Fruit fly (Drosophila melanogaster) whole organism, pupa: Measurements from ENCODE around the gene Creld.

Experiments
- CG10348 ChIP-seq: fragments of 200-800 bp; sonication (Bioruptor generic); IDR thresholded peaks from 2 replicates; pipeline ENCODE4 v1.3.6; 2022; ENCODE audit warnings: missing biosample characterization, missing genetic modification characterization
- CG12605 ChIP-seq: fragments of 200-800 bp; sonication (Bioruptor generic); IDR thresholded peaks from 2 replicates; pipeline ENCODE4 v1.3.6; 2022; ENCODE audit warnings: missing biosample characterization, missing genetic modification characterization
- CG13204 ChIP-seq: fragments of 200-800 bp; sonication (Bioruptor generic); optimal IDR thresholded peaks from 2 replicates; lab custom pipeline; 2018; ENCODE audit warnings: missing biosample characterization, mild to moderate bottlenecking, missing genetic modification characterization, moderate library complexity
- CG14655 ChIP-seq: fragments of 200-800 bp; sonication (Bioruptor generic); optimal IDR thresholded peaks from 3 replicates; lab custom pipeline; 2017; ENCODE audit warnings: mild to moderate bottlenecking, missing biosample characterization, missing genetic modification reagents, missing genetic modification characterization
- CG15710 ChIP-seq: fragments of 200-800 bp; sonication (Bioruptor generic); optimal IDR thresholded peaks from 2 replicates; lab custom pipeline; 2018; ENCODE audit warnings: missing biosample characterization, mild to moderate bottlenecking, missing genetic modification characterization, moderate library complexity
- CG17806 ChIP-seq: fragments of 200-800 bp; sonication (Bioruptor generic); optimal IDR thresholded peaks from 2 replicates; lab custom pipeline; 2018; ENCODE audit warnings: missing biosample characterization, mild to moderate bottlenecking, missing genetic modification characterization, moderate library complexity
- CG32121 ChIP-seq: fragments of 200-800 bp; sonication (Bioruptor generic); IDR thresholded peaks from 2 replicates; pipeline ENCODE4 v1.3.6; 2022; ENCODE audit warnings: missing biosample characterization, missing genetic modification characterization
- CG34367 ChIP-seq: fragments of 200-800 bp; sonication (Bioruptor generic); optimal IDR thresholded peaks from 2 replicates; lab custom pipeline; 2018; ENCODE audit warnings: missing biosample characterization, mild to moderate bottlenecking, missing genetic modification characterization
- CG4496 ChIP-seq: fragments of 200-800 bp; sonication (Bioruptor generic); IDR thresholded peaks from 3 replicates; pipeline ENCODE4 v1.3.6; 2022; ENCODE audit warnings: missing biosample characterization, missing genetic modification characterization
- CG8159 ChIP-seq: fragments of 200-800 bp; sonication (Bioruptor generic); optimal IDR thresholded peaks from 3 replicates; lab custom pipeline; 2018; ENCODE audit warnings: missing biosample characterization, mild to moderate bottlenecking, missing genetic modification characterization, moderate library complexity
- CG8301 ChIP-seq: fragments of 200-800 bp; sonication (Bioruptor generic); optimal IDR thresholded peaks from 2 replicates; lab custom pipeline; 2018; ENCODE audit warnings: missing biosample characterization, mild to moderate bottlenecking, missing genetic modification characterization
- CG9948 ChIP-seq: fragments of 200-800 bp; sonication (Bioruptor generic); optimal IDR thresholded peaks from 2 replicates; lab custom pipeline; 2018; ENCODE audit warnings: missing biosample characterization, mild to moderate bottlenecking, missing genetic modification characterization, moderate library complexity
- D1 ChIP-seq: fragments of 200-800 bp; sonication (Bioruptor generic); optimal IDR thresholded peaks from 2 replicates; lab custom pipeline; 2018; ENCODE audit warnings: missing biosample characterization, mild to moderate bottlenecking, missing genetic modification characterization, moderate library complexity
- EcR ChIP-seq: fragments of 200-800 bp; sonication (Bioruptor generic); optimal IDR thresholded peaks from 3 replicates; lab custom pipeline; 2019; ENCODE audit warnings: missing biosample characterization, missing genetic modification characterization, mild to moderate bottlenecking, moderate library complexity, missing genetic modification reagents
- Ets98B ChIP-seq: fragments of 200-800 bp; sonication (Bioruptor generic); IDR thresholded peaks from 2 replicates; pipeline ENCODE4 v1.3.6; 2022; ENCODE audit warnings: missing biosample characterization, missing genetic modification characterization
- Pif1A ChIP-seq: fragments of 200-800 bp; sonication (Bioruptor generic); optimal IDR thresholded peaks from 3 replicates; lab custom pipeline; 2016; ENCODE audit warnings: missing biosample characterization, missing genetic modification characterization
- Pif1B ChIP-seq: fragments of 200-800 bp; sonication (Bioruptor generic); optimal IDR thresholded peaks from 3 replicates; lab custom pipeline; 2016; ENCODE audit warnings: missing biosample characterization, missing genetic modification characterization
- Snoo ChIP-seq: fragments of 200-800 bp; sonication (Bioruptor generic); optimal IDR thresholded peaks from 3 replicates; lab custom pipeline; 2017; ENCODE audit warnings: missing biosample characterization, mild to moderate bottlenecking, missing genetic modification characterization, inconsistent platforms
- fd96Ca ChIP-seq: fragments of 200-800 bp; sonication (Bioruptor generic); IDR thresholded peaks from 3 replicates; pipeline ENCODE4 v1.3.6; 2022; ENCODE audit warnings: missing biosample characterization, missing genetic modification characterization
- gl ChIP-seq: fragments of 200-800 bp; sonication (Bioruptor generic); optimal IDR thresholded peaks from 2 replicates; lab custom pipeline; 2018; ENCODE audit warnings: missing biosample characterization, mild to moderate bottlenecking, missing genetic modification characterization
- rn ChIP-seq: fragments of 200-800 bp; sonication (Bioruptor generic); IDR thresholded peaks from 2 replicates; pipeline ENCODE4 v1.3.6; 2022; ENCODE audit warnings: missing biosample characterization, missing genetic modification characterization

Gene Creld

dm6 chr2L:121456-121831 lies 19.3 kb downstream of the Creld start, which contains the start of gene CG4822:
Gene CG4822 (minus strand): TSS chr2L:121754.
- TF ChIP-seq CG10348 (GFP tag; lab: Robert Waterston, UW): no peak
- peak; percentile 73; the same call in 2 of the 3 replicates for TF ChIP-seq CG4496 (GFP tag; lab: Robert Waterston, UW)
- TF ChIP-seq Ets98B (GFP tag; lab: Robert Waterston, UW): peak; percentile 83; the same call in 1 of the 2 replicates
- TF ChIP-seq CG32121 (GFP tag; lab: Robert Waterston, UW): peak; percentile 42; the same call in 1 of the 2 replicates
- peak; percentile 71; the same call in 1 of the 3 replicates for TF ChIP-seq fd96Ca (GFP tag; lab: Robert Waterston, UW)
- TF ChIP-seq CG12605: peak; percentile 56
- TF ChIP-seq CG13204: peak; percentile 33
- peak; percentile 87 for TF ChIP-seq EcR (GFP tag; lab: Kevin White, UChicago)
- TF ChIP-seq Pif1A (GFP tag; lab: Kevin White, UChicago): no peak
- TF ChIP-seq, all 21 proteins: peak for 7

- TF ChIP-seq CG4496 (GFP tag; lab: Robert Waterston, UW): 0 out of 3 replicates have a peak, but pooled peaks have one; percentile 7
- TF ChIP-seq D1 (tag; lab: Kevin White, UChicago): peak; percentile 21
- TF ChIP-seq gl (tag; lab: Kevin White, UChicago): no peak
Observed at dm6 chr2L:122167-123006, 20.2 kb downstream of the Creld start.

DNA sequence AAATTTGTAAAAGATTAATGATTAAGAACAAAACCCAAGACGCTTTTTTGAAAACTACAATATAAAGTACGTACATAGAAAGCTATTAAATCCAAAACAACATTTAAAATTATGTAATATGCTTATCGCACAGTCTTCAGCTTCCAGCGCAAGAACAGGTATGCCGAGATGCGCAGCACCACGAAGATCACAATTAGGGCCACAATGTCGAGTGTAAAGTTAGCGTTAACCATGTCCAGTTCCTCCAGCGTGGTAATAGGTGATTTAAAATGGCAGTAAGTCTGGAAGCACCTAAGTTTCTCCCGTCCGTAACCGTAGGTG lies 20.8 kb downstream of the Creld start:
- TF ChIP-seq CG10348 (GFP tag; lab: Robert Waterston, UW) (no peak), CG14655 (GFP tag; lab: Kevin White, UChicago) (no peak), CG12605 (no peak), CG32121 (GFP tag; lab: Robert Waterston, UW) (no peak), CG8301 (no peak), gl (tag; lab: Kevin White, UChicago) (no peak), CG8159 (no peak), Ets98B (GFP tag; lab: Robert Waterston, UW) (no peak), CG15710 (tag; lab: Kevin White, UChicago) (no peak), CG34367 (tag; lab: Kevin White, UChicago) (no peak), Pif1B (GFP tag; lab: Kevin White, UChicago) (no peak)

DNA sequence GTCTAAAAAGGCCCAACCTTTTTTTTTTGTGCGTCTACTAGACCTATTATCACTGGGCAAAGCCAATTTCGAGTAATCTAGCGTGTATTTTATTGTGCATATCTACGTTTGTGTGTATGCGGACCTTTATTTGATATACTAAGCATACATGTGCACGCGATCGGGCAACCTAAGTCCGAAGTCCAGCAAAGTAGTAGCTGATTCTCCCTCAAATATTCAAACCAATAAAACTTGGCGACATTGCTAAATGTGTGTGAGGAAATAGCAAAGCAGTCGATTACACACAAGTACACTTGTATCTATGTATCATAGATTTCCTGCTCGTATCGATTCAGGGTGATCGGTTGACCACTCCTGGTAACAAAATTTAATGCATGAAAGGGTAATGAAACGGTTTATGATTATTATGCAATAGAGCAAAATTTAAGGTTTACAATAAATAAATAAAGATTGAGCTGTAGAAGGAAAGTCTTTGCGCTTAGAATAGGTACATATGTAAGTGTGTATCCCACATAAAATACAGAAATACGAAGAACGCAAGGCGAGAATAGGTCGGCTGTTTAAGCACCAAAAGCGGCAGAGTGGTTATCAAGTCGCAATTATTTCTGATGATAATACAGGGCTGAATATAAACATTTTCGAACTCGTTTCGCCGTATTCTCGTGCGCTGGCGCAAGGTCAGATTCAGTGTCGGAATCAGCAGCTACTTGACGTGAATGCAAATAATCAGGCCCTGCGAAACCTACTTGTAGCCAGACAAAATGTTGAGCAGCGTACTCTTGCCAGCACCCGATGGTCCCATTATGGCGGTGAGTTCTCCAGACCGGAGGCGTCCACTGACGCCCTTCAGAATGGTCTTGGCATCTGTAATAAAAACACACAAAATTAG lies 23.4 kb downstream of the Creld start:
- no peak for TF ChIP-seq CG17806 (tag; lab: Kevin White, UChicago)
- no peak for TF ChIP-seq EcR (GFP tag; lab: Kevin White, UChicago)
- TF ChIP-seq CG14655 (GFP tag; lab: Kevin White, UChicago): no peak
- no peak for TF ChIP-seq CG32121 (GFP tag; lab: Robert Waterston, UW)
- no peak for TF ChIP-seq rn (GFP tag; lab: Robert Waterston, UW)
- no peak for TF ChIP-seq gl (tag; lab: Kevin White, UChicago)
- TF ChIP-seq Ets98B (GFP tag; lab: Robert Waterston, UW): no peak
- no peak for TF ChIP-seq CG8159
- TF ChIP-seq CG15710 (tag; lab: Kevin White, UChicago): no peak
- TF ChIP-seq Pif1A (GFP tag; lab: Kevin White, UChicago): no peak
- no peak for TF ChIP-seq Snoo (tag; lab: Kevin White, UChicago)
- no peak for TF ChIP-seq CG4496 (GFP tag; lab: Robert Waterston, UW)
- TF ChIP-seq CG34367 (tag; lab: Kevin White, UChicago): no peak
- no peak for TF ChIP-seq Pif1B (GFP tag; lab: Kevin White, UChicago)
- TF ChIP-seq CG10348 (GFP tag; lab: Robert Waterston, UW): no peak
- no peak for TF ChIP-seq CG9948 (tag; lab: Kevin White, UChicago)
- no peak for TF ChIP-seq CG13204
- no peak for TF ChIP-seq D1 (tag; lab: Kevin White, UChicago)
- TF ChIP-seq CG8301: no peak
- TF ChIP-seq CG12605: no peak
- TF ChIP-seq, all 21 proteins: peak for 0

DNA sequence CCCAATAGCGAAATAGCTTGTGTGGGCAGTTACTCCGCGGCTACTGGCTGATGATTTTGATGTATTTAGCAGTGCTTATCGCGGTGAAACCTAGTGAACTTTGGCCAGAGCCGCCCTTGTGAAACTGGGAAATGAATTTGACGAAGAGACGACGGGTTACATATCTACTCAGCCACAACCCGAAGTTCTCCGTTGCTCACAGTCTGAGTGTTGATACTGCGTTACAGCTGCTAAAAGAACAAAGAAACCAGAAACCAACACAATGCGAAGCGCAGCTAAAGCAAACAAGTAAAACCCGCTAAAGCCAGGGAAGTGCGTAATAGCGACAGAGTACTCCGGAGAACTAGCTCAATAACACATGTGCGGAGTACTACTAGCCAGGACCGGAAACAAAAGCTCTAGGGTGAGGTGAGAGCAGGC lies 26.1 kb downstream of the Creld start:
- peak; percentile 53 for TF ChIP-seq EcR (GFP tag; lab: Kevin White, UChicago)
- no peak for TF ChIP-seq Ets98B (GFP tag; lab: Robert Waterston, UW)
- TF ChIP-seq Pif1A (GFP tag; lab: Kevin White, UChicago): peak; percentile 13
- 0 out of 3 replicates have a peak, but pooled peaks have one; percentile 24 for TF ChIP-seq CG4496 (GFP tag; lab: Robert Waterston, UW)
- no peak for TF ChIP-seq CG32121 (GFP tag; lab: Robert Waterston, UW)
- no peak for TF ChIP-seq CG17806 (tag; lab: Kevin White, UChicago)
- TF ChIP-seq CG15710 (tag; lab: Kevin White, UChicago): no peak
- TF ChIP-seq D1 (tag; lab: Kevin White, UChicago): no peak
- no peak for TF ChIP-seq CG8159
- TF ChIP-seq Snoo (tag; lab: Kevin White, UChicago): no peak
- no peak for TF ChIP-seq CG9948 (tag; lab: Kevin White, UChicago)
- no peak for TF ChIP-seq CG10348 (GFP tag; lab: Robert Waterston, UW)
- peak; percentile 25 for TF ChIP-seq CG13204
- TF ChIP-seq CG14655 (GFP tag; lab: Kevin White, UChicago): no peak
- TF ChIP-seq CG12605: no peak; the same call in 1 of the 2 replicates
- TF ChIP-seq CG8301: no peak
- TF ChIP-seq rn (GFP tag; lab: Robert Waterston, UW): no peak
- peak; percentile 31 for TF ChIP-seq Pif1B (GFP tag; lab: Kevin White, UChicago)
- TF ChIP-seq gl (tag; lab: Kevin White, UChicago): peak; percentile 35
- no peak for TF ChIP-seq fd96Ca (GFP tag; lab: Robert Waterston, UW)
- no peak for TF ChIP-seq CG34367 (tag; lab: Kevin White, UChicago)
